Worm (Caenorhabditis elegans) whole organism, L1 larva: ENCODE results near the gene helq-1.

ENCODE experiments used
- ceh-88 ChIP-seq: fragments of 200-800 bp; sonication (Bioruptor generic); IDR thresholded peaks from 2 replicates; pipeline ENCODE4 v1.3.6; 2022; ENCODE audit warnings: missing genetic modification characterization, missing compliant biosample characterization
- ceh-90 ChIP-seq: sonication (generic microtip); optimal IDR thresholded peaks from 2 replicates; lab custom pipeline; 2016; ENCODE audit warnings: missing genetic modification characterization, missing compliant biosample characterization
- elt-2 ChIP-seq: sonication (generic microtip); optimal IDR thresholded peaks from 2 replicates; lab custom pipeline; 2016; ENCODE audit warnings: missing genetic modification characterization, mild to moderate bottlenecking, inconsistent platforms, missing compliant biosample characterization, missing genetic modification reagents
- fkh-10 ChIP-seq: sonication (generic microtip); optimal IDR thresholded peaks from 2 replicates; lab custom pipeline; 2017; ENCODE audit warnings: missing biosample characterization, missing genetic modification reagents, missing genetic modification characterization
- fos-1 ChIP-seq: fragments of 150-350 bp; optimal IDR thresholded peaks from 2 replicates; lab custom pipeline; 2014; ENCODE audit warnings: missing biosample characterization, missing genetic modification characterization
- lin-13 ChIP-seq: fragments of 150-350 bp; optimal IDR thresholded peaks from 2 replicates; lab custom pipeline; 2014; ENCODE audit warnings: missing biosample characterization, missing genetic modification reagents, missing genetic modification characterization
- nhr-11 ChIP-seq: fragments of 150-350 bp; optimal IDR thresholded peaks from 2 replicates; lab custom pipeline; 2014; ENCODE audit warnings: missing biosample characterization, missing genetic modification characterization
- snpc-4 ChIP-seq: fragments of 150-350 bp; optimal IDR thresholded peaks from 2 replicates; lab custom pipeline; 2014; ENCODE audit warnings: missing biosample characterization, missing genetic modification characterization

DNA sequence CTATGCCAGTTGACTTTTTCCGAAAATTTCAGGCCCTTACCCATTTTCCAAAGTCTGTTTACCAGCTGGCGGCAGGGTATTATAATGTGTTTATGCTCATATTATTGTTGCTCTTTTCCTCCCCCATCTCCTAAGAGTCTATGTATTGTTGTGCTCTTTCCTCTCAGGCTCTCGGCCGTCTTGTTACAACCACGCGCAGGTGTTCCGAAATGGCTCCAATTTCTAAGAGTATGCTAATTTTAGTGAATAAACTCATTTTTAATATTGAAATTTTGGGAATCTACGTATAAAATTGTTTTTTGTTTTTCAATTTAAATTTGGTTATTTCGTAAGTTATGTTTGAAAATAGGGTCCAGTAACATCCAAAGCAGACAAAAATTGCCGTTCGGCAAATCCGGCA, 28.8 kb downstream of the helq-1 start:
- TF ChIP-seq fos-1 (tag; lab: Kevin White, UChicago) (no peak), ceh-88 (GFP tag; lab: Robert Waterston, UW) (no peak), fkh-10 (GFP tag; lab: Kevin White, UChicago) (no peak), elt-2 (tag; lab: Kevin White, UChicago) (no peak), lin-13 (GFP tag; lab: Kevin White, UChicago) (no peak), snpc-4 (no peak), ceh-90 (tag; lab: Kevin White, UChicago) (no peak), nhr-11 (tag; lab: Kevin White, UChicago) (no peak)
